Fruit fly (Drosophila melanogaster) whole organism, pupa: ENCODE measurements around the gene saturn.

Experiments used
- CG34367 ChIP-seq: fragments of 200-800 bp; sonication (Bioruptor generic); optimal IDR thresholded peaks from 2 replicates; lab custom pipeline; 2018; ENCODE audit warnings: missing biosample characterization, mild to moderate bottlenecking, missing genetic modification characterization
- D1 ChIP-seq: fragments of 200-800 bp; sonication (Bioruptor generic); optimal IDR thresholded peaks from 2 replicates; lab custom pipeline; 2018; ENCODE audit warnings: missing biosample characterization, mild to moderate bottlenecking, missing genetic modification characterization, moderate library complexity
- EcR ChIP-seq: fragments of 200-800 bp; sonication (Bioruptor generic); optimal IDR thresholded peaks from 3 replicates; lab custom pipeline; 2019; ENCODE audit warnings: missing biosample characterization, missing genetic modification characterization, mild to moderate bottlenecking, moderate library complexity, missing genetic modification reagents
- Pif1A ChIP-seq: fragments of 200-800 bp; sonication (Bioruptor generic); optimal IDR thresholded peaks from 3 replicates; lab custom pipeline; 2016; ENCODE audit warnings: missing biosample characterization, missing genetic modification characterization

dm6 chr3L:14253455-14253854 is 50.3 kb downstream of the saturn start:
- no peak for TF ChIP-seq CG34367
- no peak for TF ChIP-seq EcR (GFP tag; lab: Kevin White, UChicago)
- no peak for TF ChIP-seq D1
- peak; percentile 59 for TF ChIP-seq Pif1A
